Worm (Caenorhabditis elegans) whole organism, young adult: ENCODE measurements around the gene Y67D8B.3.

ENCODE experiments used
- B0336.3 ChIP-seq: fragments of 200-800 bp; sonication (Bioruptor generic); IDR thresholded peaks from 2 replicates; pipeline ENCODE4 v1.3.6; 2022; ENCODE audit warnings: missing genetic modification characterization, missing compliant biosample characterization
- C06A6.2 ChIP-seq: fragments of 200-800 bp; sonication (Bioruptor generic); conservative IDR thresholded peaks from 2 replicates; pipeline ENCODE4 v1.3.6; 2022; ENCODE audit warnings: missing genetic modification characterization, missing compliant biosample characterization
- F10E7.11 ChIP-seq: sonication (generic microtip); optimal IDR thresholded peaks from 2 replicates; lab custom pipeline; 2017; ENCODE audit warnings: mild to moderate bottlenecking, missing genetic modification characterization, moderate library complexity, missing compliant biosample characterization
- F33H1.4 ChIP-seq: fragments of 200-800 bp; sonication (Bioruptor generic); IDR thresholded peaks from 2 replicates; pipeline ENCODE4 v1.3.6; 2022; ENCODE audit warnings: missing genetic modification reagents, missing genetic modification characterization, missing compliant biosample characterization
- F39B2.1 ChIP-seq: fragments of 200-800 bp; sonication (Bioruptor generic); IDR thresholded peaks from 2 replicates; pipeline ENCODE4 v1.3.6; 2022; ENCODE audit warnings: missing genetic modification reagents, missing genetic modification characterization, missing compliant biosample characterization
- F49E8.2 ChIP-seq: sonication (generic microtip); optimal IDR thresholded peaks from 3 replicates; lab custom pipeline; 2017; ENCODE audit warnings: missing genetic modification characterization, mild to moderate bottlenecking, missing compliant biosample characterization, antibody characterized with exemption, moderate library complexity; ENCODE audit not compliant: insufficient read depth
- F52B5.7 ChIP-seq: sonication (generic microtip); optimal IDR thresholded peaks from 2 replicates; lab custom pipeline; 2016; ENCODE audit warnings: mild to moderate bottlenecking, missing genetic modification characterization, missing compliant biosample characterization
- F57C9.4 ChIP-seq: sonication (generic microtip); optimal IDR thresholded peaks from 2 replicates; lab custom pipeline; 2017; ENCODE audit warnings: mild to moderate bottlenecking, missing genetic modification characterization, missing compliant biosample characterization
- K11D2.4 ChIP-seq: fragments of 200-800 bp; sonication (Bioruptor generic); IDR thresholded peaks from 2 replicates; pipeline ENCODE4 v1.3.6; 2022; ENCODE audit warnings: missing genetic modification reagents, missing genetic modification characterization, missing compliant biosample characterization
- K12H6.12 ChIP-seq: fragments of 200-800 bp; sonication (Bioruptor generic); optimal IDR thresholded peaks from 2 replicates; lab custom pipeline; 2018; ENCODE audit warnings: mild to moderate bottlenecking, missing genetic modification characterization, missing compliant biosample characterization
- T26A5.8 ChIP-seq: sonication (generic microtip); optimal IDR thresholded peaks from 2 replicates; lab custom pipeline; 2016; ENCODE audit warnings: missing genetic modification characterization, missing compliant biosample characterization
- Y56A3A.18 ChIP-seq: fragments of 200-800 bp; sonication (Bioruptor generic); IDR thresholded peaks from 2 replicates; pipeline ENCODE4 v1.3.6; 2022; ENCODE audit warnings: missing genetic modification reagents, missing genetic modification characterization, missing compliant biosample characterization
- ZK185.1 ChIP-seq: sonication (generic microtip); optimal IDR thresholded peaks from 2 replicates; lab custom pipeline; 2016; ENCODE audit warnings: mild to moderate bottlenecking, missing genetic modification characterization, missing compliant biosample characterization; ENCODE audit not compliant: poor library complexity, severe bottlenecking
- akir-1 ChIP-seq: fragments of 200-800 bp; sonication (Bioruptor generic); optimal IDR thresholded peaks from 2 replicates; lab custom pipeline; 2018; ENCODE audit warnings: mild to moderate bottlenecking, missing genetic modification characterization, moderate library complexity, missing compliant biosample characterization
- ama-1 ChIP-seq, 3 experiments: fragments of 150-350 bp in 1 of 3; sonication (generic microtip) in 2 of 3; optimal IDR thresholded peaks; 2 replicates each; lab custom pipeline; 2014 to 2018; ENCODE audit warnings: missing biosample characterization in 2 of 3, missing genetic modification characterization in 2 of 3, missing genetic modification reagents in 2 of 3
- aptf-3 ChIP-seq: fragments of 200-800 bp; sonication (Bioruptor generic); IDR thresholded peaks from 2 replicates; pipeline ENCODE4 v1.3.6; 2022; ENCODE audit warnings: missing genetic modification characterization, missing compliant biosample characterization
- bed-2 ChIP-seq: fragments of 200-800 bp; sonication (Bioruptor generic); IDR thresholded peaks from 2 replicates; pipeline ENCODE4 v1.3.6; 2022; ENCODE audit warnings: missing genetic modification reagents, missing genetic modification characterization, missing compliant biosample characterization
- cebp-1 ChIP-seq, 2 experiments: fragments of 200-800 bp in 1 of 2; sonication (Bioruptor generic) in 1 of 2; sonication (generic microtip) in 1 of 2; IDR thresholded peaks in 1 of 2; optimal IDR thresholded peaks in 1 of 2; 2 replicates each; pipeline versions ENCODE4 v1.3.6 to Lab custom; 2017 to 2022; ENCODE audit warnings: missing compliant biosample characterization in 2 of 2, missing genetic modification characterization in 2 of 2, mild to moderate bottlenecking in 1 of 2, missing genetic modification reagents in 1 of 2, moderate library complexity in 1 of 2
- ceh-100 ChIP-seq: fragments of 200-800 bp; sonication (Bioruptor generic); IDR thresholded peaks from 2 replicates; pipeline ENCODE4 v1.3.6; 2022; ENCODE audit warnings: missing genetic modification reagents, missing genetic modification characterization, missing compliant biosample characterization
- ceh-79 ChIP-seq: sonication (generic microtip); optimal IDR thresholded peaks from 2 replicates; lab custom pipeline; 2017; ENCODE audit warnings: mild to moderate bottlenecking, missing genetic modification characterization, missing compliant biosample characterization
- ceh-91 ChIP-seq: fragments of 200-800 bp; sonication (Bioruptor generic); IDR thresholded peaks from 2 replicates; pipeline ENCODE4 v1.3.6; 2022; ENCODE audit warnings: missing genetic modification reagents, missing genetic modification characterization, missing compliant biosample characterization
- dox-1 ChIP-seq: fragments of 200-800 bp; sonication (Bioruptor generic); IDR thresholded peaks from 2 replicates; pipeline ENCODE4 v1.3.6; 2022; ENCODE audit warnings: missing genetic modification reagents, missing genetic modification characterization, missing compliant biosample characterization
- dpff-1 ChIP-seq: sonication (generic microtip); optimal IDR thresholded peaks from 2 replicates; lab custom pipeline; 2017; ENCODE audit warnings: mild to moderate bottlenecking, missing genetic modification characterization, missing compliant biosample characterization
- efl-1 ChIP-seq: fragments of 150-350 bp; optimal IDR thresholded peaks from 2 replicates; lab custom pipeline; 2014; ENCODE audit warnings: missing biosample characterization, missing genetic modification reagents, missing genetic modification characterization
- hmg-20 ChIP-seq: fragments of 200-800 bp; sonication (Bioruptor generic); IDR thresholded peaks from 2 replicates; pipeline ENCODE4 v1.3.6; 2022; ENCODE audit warnings: missing genetic modification reagents, missing genetic modification characterization, missing compliant biosample characterization
- hrde-1 ChIP-seq: sonication (generic microtip); optimal IDR thresholded peaks from 2 replicates; lab custom pipeline; 2016; ENCODE audit warnings: missing genetic modification characterization, mild to moderate bottlenecking, missing compliant biosample characterization, moderate library complexity, missing genotype, missing genetic modification reagents, borderline replicate concordance
- lag-1 ChIP-seq: fragments of 200-800 bp; sonication (Bioruptor generic); IDR thresholded peaks from 2 replicates; pipeline ENCODE4 v1.3.6; 2022; ENCODE audit warnings: missing genetic modification reagents, missing genetic modification characterization, missing compliant biosample characterization
- let-526 ChIP-seq: fragments of 200-800 bp; sonication (Bioruptor generic); IDR thresholded peaks from 2 replicates; pipeline ENCODE4 v1.3.6; 2022; ENCODE audit warnings: missing genetic modification reagents, missing genetic modification characterization, missing compliant biosample characterization
- let-607 ChIP-seq, 2 experiments: fragments of 200-800 bp in 1 of 2; sonication (Bioruptor generic) in 1 of 2; sonication (generic microtip) in 1 of 2; optimal IDR thresholded peaks; 2 replicates each; lab custom pipeline; 2016 to 2018; ENCODE audit warnings: mild to moderate bottlenecking in 2 of 2, missing compliant biosample characterization in 2 of 2, missing genetic modification characterization in 2 of 2, moderate library complexity in 2 of 2, missing genotype in 1 of 2
- lin-54 ChIP-seq: fragments of 200-800 bp; sonication (Bioruptor generic); optimal IDR thresholded peaks from 2 replicates; lab custom pipeline; 2018; ENCODE audit warnings: mild to moderate bottlenecking, missing genetic modification characterization, missing compliant biosample characterization
- madf-3 ChIP-seq: fragments of 200-800 bp; sonication (Bioruptor generic); IDR thresholded peaks from 2 replicates; pipeline ENCODE4 v1.3.6; 2022; ENCODE audit warnings: missing genetic modification reagents, missing genetic modification characterization, missing compliant biosample characterization
- madf-8 ChIP-seq: fragments of 200-800 bp; sonication (Bioruptor generic); conservative IDR thresholded peaks from 2 replicates; pipeline ENCODE4 v1.3.6; 2022; ENCODE audit warnings: missing genetic modification reagents, missing genetic modification characterization, missing compliant biosample characterization
- mcd-1 ChIP-seq: fragments of 200-800 bp; sonication (Bioruptor generic); IDR thresholded peaks from 2 replicates; pipeline ENCODE4 v1.3.6; 2022; ENCODE audit warnings: missing genetic modification reagents, missing genetic modification characterization, missing compliant biosample characterization
- mes-4 ChIP-seq: sonication (generic microtip); optimal IDR thresholded peaks from 2 replicates; lab custom pipeline; 2016; ENCODE audit warnings: missing genotype, missing genetic modification characterization, missing compliant biosample characterization
- nfya-1 ChIP-seq: sonication (generic microtip); optimal IDR thresholded peaks from 2 replicates; lab custom pipeline; 2017; ENCODE audit warnings: antibody characterized with exemption, missing compliant biosample characterization, missing genetic modification characterization, borderline replicate concordance; ENCODE audit not compliant: insufficient read depth
- nhr-80 ChIP-seq: sonication (generic microtip); optimal IDR thresholded peaks from 2 replicates; lab custom pipeline; 2016; ENCODE audit warnings: missing genetic modification characterization, missing compliant biosample characterization
- pbrm-1 ChIP-seq: fragments of 200-800 bp; sonication (Bioruptor generic); IDR thresholded peaks from 2 replicates; pipeline ENCODE4 v1.3.6; 2022; ENCODE audit warnings: missing genetic modification reagents, missing genetic modification characterization, missing compliant biosample characterization
- rcor-1 ChIP-seq: fragments of 200-800 bp; sonication (Bioruptor generic); IDR thresholded peaks from 2 replicates; pipeline ENCODE4 v1.3.6; 2022; ENCODE audit warnings: missing genetic modification reagents, missing genetic modification characterization, missing compliant biosample characterization
- sea-2 ChIP-seq: fragments of 200-800 bp; sonication (Bioruptor generic); IDR thresholded peaks from 2 replicates; pipeline ENCODE4 v1.3.6; 2022; ENCODE audit warnings: missing genetic modification characterization, missing compliant biosample characterization
- snpc-3.4 ChIP-seq: sonication (generic microtip); optimal IDR thresholded peaks from 2 replicates; lab custom pipeline; 2017; ENCODE audit warnings: missing genetic modification characterization, mild to moderate bottlenecking, missing compliant biosample characterization, antibody characterized with exemption, moderate library complexity, missing genotype, missing genetic modification reagents
- somi-1 ChIP-seq: fragments of 200-800 bp; sonication (Bioruptor generic); optimal IDR thresholded peaks from 2 replicates; lab custom pipeline; 2018; ENCODE audit warnings: mild to moderate bottlenecking, missing genetic modification characterization, missing compliant biosample characterization
- sptf-2 ChIP-seq: fragments of 200-800 bp; sonication (Bioruptor generic); optimal IDR thresholded peaks from 2 replicates; lab custom pipeline; 2018; ENCODE audit warnings: mild to moderate bottlenecking, missing genetic modification characterization, missing compliant biosample characterization
- tbp1 ChIP-seq: fragments of 200-800 bp; sonication (Bioruptor generic); optimal IDR thresholded peaks from 2 replicates; lab custom pipeline; 2018; ENCODE audit warnings: mild to moderate bottlenecking, missing genetic modification characterization, missing compliant biosample characterization
- tlf-1 ChIP-seq: fragments of 200-800 bp; sonication (Bioruptor generic); optimal IDR thresholded peaks from 2 replicates; lab custom pipeline; 2018; ENCODE audit warnings: mild to moderate bottlenecking, missing genetic modification characterization, missing compliant biosample characterization
- unc-62 ChIP-seq: fragments of 150-350 bp; optimal IDR thresholded peaks from 2 replicates; lab custom pipeline; 2014; ENCODE audit warnings: missing biosample characterization, missing genetic modification reagents, missing genetic modification characterization
- zfh-2 ChIP-seq: fragments of 200-800 bp; sonication (Bioruptor generic); conservative IDR thresholded peaks from 2 replicates; pipeline ENCODE4 v1.3.6; 2022; ENCODE audit warnings: missing genetic modification reagents, missing genetic modification characterization, missing compliant biosample characterization
- ztf-22 ChIP-seq: fragments of 200-800 bp; sonication (Bioruptor generic); optimal IDR thresholded peaks from 2 replicates; lab custom pipeline; 2018; ENCODE audit warnings: mild to moderate bottlenecking, missing genetic modification characterization, moderate library complexity, missing compliant biosample characterization
- ztf-3 ChIP-seq: fragments of 200-800 bp; sonication (Bioruptor generic); optimal IDR thresholded peaks from 2 replicates; lab custom pipeline; 2018; ENCODE audit warnings: mild to moderate bottlenecking, missing genetic modification characterization, missing compliant biosample characterization

Y67D8B.3 gene

ce11 chrIV:3211929-3212328 lies 9.9 kb upstream of the Y67D8B.3 start (continued):
- TF ChIP-seq ceh-91, result peak; percentile 92
- peak; percentile 73 for TF ChIP-seq lin-54 (GFP tag; lab: Kevin White, UChicago)
- no peak for TF ChIP-seq Y56A3A.18 (GFP tag; lab: Robert Waterston, UW)
- TF ChIP-seq ama-1 (optimal IDR thresholded peaks at IDR 0.05; lab: Kevin White, UChicago), result no peak
- no peak for TF ChIP-seq ama-1 (GFP tag; optimal IDR thresholded peaks at IDR 0.05; lab: Kevin White, UChicago)
- no peak for TF ChIP-seq C06A6.2 (GFP tag; lab: Robert Waterston, UW)
- TF ChIP-seq B0336.3, result peak; percentile 64; the same call in 1 of the 2 replicates
- peak; percentile 87 for TF ChIP-seq snpc-3.4
- no peak for TF ChIP-seq sptf-2
- TF ChIP-seq mcd-1, result peak; percentile 64
- TF ChIP-seq ZK185.1 (tag; lab: Kevin White, UChicago), result no peak
- TF ChIP-seq nfya-1 (tag; lab: Kevin White, UChicago), result no peak
- no peak for TF ChIP-seq sea-2
- TF ChIP-seq unc-62 (GFP tag; lab: Kevin White, UChicago), result no peak
- TF ChIP-seq let-607 (tag; optimal IDR thresholded peaks at IDR 0.05; lab: Kevin White, UChicago), result no peak
- TF ChIP-seq F49E8.2 (tag; lab: Kevin White, UChicago), result peak; percentile 49
- TF ChIP-seq K12H6.12 (tag; lab: Kevin White, UChicago), result no peak
- TF ChIP-seq rcor-1 (GFP tag; lab: Robert Waterston, UW), result peak; percentile 54
- TF ChIP-seq dox-1 (GFP tag; lab: Robert Waterston, UW), result peak; percentile 78
- no peak for TF ChIP-seq dpff-1 (tag; lab: Kevin White, UChicago)
- no peak for TF ChIP-seq ceh-79 (tag; lab: Kevin White, UChicago)
- no peak for TF ChIP-seq akir-1 (GFP tag; lab: Kevin White, UChicago)
- TF ChIP-seq nhr-80, result no peak
- no peak for TF ChIP-seq bed-2 (GFP tag; lab: Robert Waterston, UW)
- peak; percentile 65 for TF ChIP-seq zfh-2 (GFP tag; lab: Robert Waterston, UW)
- TF ChIP-seq F10E7.11 (tag; lab: Kevin White, UChicago), result no peak
- no peak for TF ChIP-seq ztf-22 (GFP tag; lab: Kevin White, UChicago)
- TF ChIP-seq tlf-1 (GFP tag; lab: Kevin White, UChicago), result peak; percentile 38
- TF ChIP-seq mes-4 (tag; lab: Kevin White, UChicago), result no peak
- no peak for TF ChIP-seq K11D2.4 (GFP tag; lab: Robert Waterston, UW)
- peak; percentile 99 for TF ChIP-seq madf-8 (GFP tag; lab: Robert Waterston, UW)
- no peak for TF ChIP-seq let-526 (GFP tag; lab: Robert Waterston, UW)
- TF ChIP-seq F52B5.7, result no peak
- TF ChIP-seq hmg-20 (GFP tag; lab: Robert Waterston, UW), result no peak
- no peak for TF ChIP-seq cebp-1 (GFP tag; IDR thresholded peaks at IDR 0.05; lab: Robert Waterston, UW)
- no peak for TF ChIP-seq cebp-1 (tag; optimal IDR thresholded peaks at IDR 0.05; lab: Kevin White, UChicago)
- no peak for TF ChIP-seq hrde-1 (tag; lab: Kevin White, UChicago)
- peak; percentile 18 for TF ChIP-seq tbp1 (GFP tag; lab: Kevin White, UChicago)
- no peak for TF ChIP-seq pbrm-1 (GFP tag; lab: Robert Waterston, UW)
- no peak for TF ChIP-seq F57C9.4 (tag; lab: Kevin White, UChicago)
- no peak for TF ChIP-seq ztf-3
- no peak for TF ChIP-seq lag-1 (GFP tag; lab: Robert Waterston, UW)
- peak; percentile 85 for TF ChIP-seq F33H1.4 (GFP tag; lab: Robert Waterston, UW)
- TF ChIP-seq T26A5.8, result no peak
- no peak for TF ChIP-seq F39B2.1 (GFP tag; lab: Robert Waterston, UW)
- TF ChIP-seq aptf-3 (GFP tag; lab: Robert Waterston, UW), result no peak
- no peak for TF ChIP-seq somi-1 (GFP tag; lab: Kevin White, UChicago)
- peak; percentile 98 for TF ChIP-seq efl-1 (GFP tag; lab: Kevin White, UChicago)
- peak; percentile 88 for TF ChIP-seq madf-3 (GFP tag; lab: Robert Waterston, UW)
- peak; percentile 42; the same call in 1 of the 2 replicates for TF ChIP-seq ceh-100 (GFP tag; lab: Robert Waterston, UW)
